Worm (Caenorhabditis elegans) whole organism, L3 larva: ENCODE measurements around the gene rps-2.

Experiments used
- ZK546.5 ChIP-seq: sonication (generic microtip); optimal IDR thresholded peaks from 2 replicates; lab custom pipeline; 2017; ENCODE audit warnings: missing biosample characterization, missing genetic modification characterization
- ama-1 ChIP-seq: fragments of 150-350 bp; optimal IDR thresholded peaks from 2 replicates; lab custom pipeline; 2018
- ceh-28 ChIP-seq: fragments of 150-350 bp; optimal IDR thresholded peaks from 2 replicates; lab custom pipeline; 2014; ENCODE audit warnings: missing biosample characterization, missing genetic modification reagents, missing genetic modification characterization
- ceh-82 ChIP-seq: fragments of 150-350 bp; optimal IDR thresholded peaks from 2 replicates; lab custom pipeline; 2014; ENCODE audit warnings: missing biosample characterization, missing genetic modification characterization
- daf-12 ChIP-seq: fragments of 150-350 bp; optimal IDR thresholded peaks from 2 replicates; lab custom pipeline; 2014; ENCODE audit warnings: missing biosample characterization, missing genetic modification reagents, missing genetic modification characterization
- egl-5 ChIP-seq: fragments of 150-350 bp; optimal IDR thresholded peaks from 2 replicates; lab custom pipeline; 2017; ENCODE audit warnings: missing biosample characterization, missing genetic modification reagents, missing genetic modification characterization, inconsistent platforms
- elt-1 ChIP-seq: fragments of 150-350 bp; optimal IDR thresholded peaks from 2 replicates; lab custom pipeline; 2014; ENCODE audit warnings: missing biosample characterization, missing genetic modification characterization
- elt-2 ChIP-seq: sonication (generic microtip); optimal IDR thresholded peaks from 2 replicates; lab custom pipeline; 2016; ENCODE audit warnings: missing genetic modification reagents, mild to moderate bottlenecking, missing genetic modification characterization, missing compliant biosample characterization
- elt-3 ChIP-seq, 3 experiments: fragments of 150-350 bp in 1 of 3; sonication (generic microtip) in 2 of 3; optimal IDR thresholded peaks; 2 replicates in 2 of 3; 4 replicates in 1 of 3; lab custom pipeline; 2014 to 2017; ENCODE audit warnings: missing biosample characterization in 3 of 3, missing genetic modification characterization in 3 of 3
- hmg-11 ChIP-seq: sonication (generic microtip); optimal IDR thresholded peaks from 2 replicates; lab custom pipeline; 2016; ENCODE audit warnings: missing genetic modification characterization, missing compliant biosample characterization
- jun-1 ChIP-seq: fragments of 150-350 bp; optimal IDR thresholded peaks from 2 replicates; lab custom pipeline; 2014; ENCODE audit warnings: missing biosample characterization, missing genetic modification reagents, missing genetic modification characterization
- lin-15B ChIP-seq: fragments of 150-350 bp; optimal IDR thresholded peaks from 2 replicates; lab custom pipeline; 2014; ENCODE audit warnings: missing biosample characterization, missing genetic modification characterization
- lin-39 ChIP-seq: fragments of 150-350 bp; optimal IDR thresholded peaks from 2 replicates; lab custom pipeline; 2018; ENCODE audit warnings: missing biosample characterization, missing genetic modification reagents, missing genetic modification characterization
- mdl-1 ChIP-seq: fragments of 150-350 bp; optimal IDR thresholded peaks from 2 replicates; lab custom pipeline; 2014; ENCODE audit warnings: missing biosample characterization, missing genetic modification characterization
- nfya-1 ChIP-seq: sonication (generic microtip); optimal IDR thresholded peaks from 2 replicates; lab custom pipeline; 2017; ENCODE audit warnings: missing genetic modification characterization, mild to moderate bottlenecking, missing compliant biosample characterization, antibody characterized with exemption, moderate library complexity; ENCODE audit not compliant: insufficient read depth
- nhr-11 ChIP-seq: fragments of 150-350 bp; optimal IDR thresholded peaks from 2 replicates; lab custom pipeline; 2014; ENCODE audit warnings: missing biosample characterization, missing genetic modification characterization
- nhr-23 ChIP-seq: fragments of 150-350 bp; optimal IDR thresholded peaks from 2 replicates; lab custom pipeline; 2014; ENCODE audit warnings: missing biosample characterization, missing genetic modification reagents, missing genetic modification characterization
- nhr-237 ChIP-seq: fragments of 150-350 bp; optimal IDR thresholded peaks from 2 replicates; lab custom pipeline; 2014; ENCODE audit warnings: missing biosample characterization, missing genetic modification characterization
- nhr-25 ChIP-seq: sonication (generic microtip); optimal IDR thresholded peaks from 2 replicates; lab custom pipeline; 2017; ENCODE audit warnings: missing biosample characterization, missing genetic modification characterization
- nhr-43 ChIP-seq: sonication (generic microtip); optimal IDR thresholded peaks from 2 replicates; lab custom pipeline; 2016; ENCODE audit warnings: mild to moderate bottlenecking, missing genetic modification characterization, missing compliant biosample characterization; ENCODE audit not compliant: poor library complexity, severe bottlenecking
- nhr-67 ChIP-seq: fragments of 150-350 bp; optimal IDR thresholded peaks from 2 replicates; lab custom pipeline; 2014; ENCODE audit warnings: missing biosample characterization, missing genetic modification characterization
- nhr-76 ChIP-seq: fragments of 150-350 bp; sonication (generic microtip); optimal IDR thresholded peaks from 5 replicates; lab custom pipeline; 2014; ENCODE audit warnings: missing biosample characterization, missing genetic modification characterization
- pha-4 ChIP-seq: fragments of 150-350 bp; optimal IDR thresholded peaks from 2 replicates; lab custom pipeline; 2014; ENCODE audit warnings: missing biosample characterization, missing genetic modification reagents, missing genetic modification characterization
- pqm-1 ChIP-seq: fragments of 150-350 bp; optimal IDR thresholded peaks from 2 replicates; lab custom pipeline; 2017; ENCODE audit warnings: missing biosample characterization, missing genetic modification characterization, inconsistent platforms
- sea-2 ChIP-seq: fragments of 150-350 bp; sonication (generic microtip); optimal IDR thresholded peaks from 4 replicates; lab custom pipeline; 2014; ENCODE audit warnings: missing biosample characterization, missing genetic modification reagents, missing genetic modification characterization
- skn-1 ChIP-seq: fragments of 150-350 bp; optimal IDR thresholded peaks from 2 replicates; lab custom pipeline; 2014; ENCODE audit warnings: missing biosample characterization, missing genetic modification characterization
- snpc-4 ChIP-seq: fragments of 150-350 bp; optimal IDR thresholded peaks from 2 replicates; lab custom pipeline; 2014; ENCODE audit warnings: missing biosample characterization, missing genetic modification characterization
- tbx-2 ChIP-seq: sonication (generic microtip); optimal IDR thresholded peaks from 2 replicates; lab custom pipeline; 2016; ENCODE audit warnings: mild to moderate bottlenecking, missing genetic modification characterization, missing compliant biosample characterization
- unc-39 ChIP-seq: sonication (generic microtip); optimal IDR thresholded peaks from 4 replicates; lab custom pipeline; 2017; ENCODE audit warnings: missing biosample characterization, missing genetic modification characterization
- unc-62 ChIP-seq: fragments of 150-350 bp; sonication (generic microtip); optimal IDR thresholded peaks from 4 replicates; lab custom pipeline; 2014; ENCODE audit warnings: missing biosample characterization, missing genetic modification reagents, missing genetic modification characterization
- zag-1 ChIP-seq: fragments of 150-350 bp; optimal IDR thresholded peaks from 2 replicates; lab custom pipeline; 2014; ENCODE audit warnings: missing biosample characterization, missing genetic modification characterization
- ztf-11 ChIP-seq: fragments of 150-350 bp; optimal IDR thresholded peaks from 2 replicates; lab custom pipeline; 2014; ENCODE audit warnings: missing biosample characterization, missing genetic modification characterization

Gene rps-2

DNA sequence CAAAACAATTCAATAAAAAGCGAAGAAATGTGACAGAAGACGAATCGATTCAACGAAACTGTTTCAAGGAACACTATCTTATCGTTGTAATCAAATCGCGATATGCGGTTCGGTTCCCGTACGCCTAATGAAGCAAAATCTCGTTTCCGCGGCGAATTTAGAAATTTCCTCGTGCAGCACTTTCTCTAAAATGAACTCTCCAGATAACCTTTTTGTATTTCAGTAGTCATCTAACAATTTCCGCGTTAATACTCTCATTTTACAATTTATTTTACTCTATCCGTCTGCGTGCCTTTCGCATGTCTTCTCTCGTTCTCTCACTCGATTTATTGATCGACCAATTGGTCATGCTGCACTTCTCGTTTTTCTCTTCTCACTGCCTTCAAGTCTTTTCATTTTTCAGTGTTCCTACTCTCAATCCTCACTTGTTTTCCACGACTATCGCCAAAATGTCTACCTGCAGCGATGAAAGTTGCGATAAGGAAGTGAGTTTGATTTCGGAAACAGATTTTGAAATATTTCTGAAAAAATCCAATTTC lies 15.9 kb downstream of the rps-2 start, which contains the start of the genes npp-27 and ntl-4:
npp-27 (minus strand) TSS at position 51 of the 539 bp plus-strand sequence.
ntl-4 (plus strand) TSS at position 379 of the 539 bp plus-strand sequence.
- peak; percentile 25 for TF ChIP-seq pha-4 (tag; lab: Kevin White, UChicago)
- peak; percentile 58 for TF ChIP-seq ceh-28 (tag; lab: Kevin White, UChicago)
- TF ChIP-seq nfya-1 (tag; lab: Kevin White, UChicago) = peak; percentile 36
- no peak for TF ChIP-seq nhr-237
- TF ChIP-seq ztf-11 (tag; lab: Kevin White, UChicago) = no peak
- no peak for TF ChIP-seq lin-39 (tag; lab: Kevin White, UChicago)
- TF ChIP-seq ama-1 (lab: Kevin White, UChicago) = peak; percentile 83
- TF ChIP-seq egl-5 (tag; lab: Kevin White, UChicago) = peak; percentile 76
- no peak for TF ChIP-seq tbx-2 (tag; lab: Kevin White, UChicago)
- TF ChIP-seq nhr-76 (tag; lab: Kevin White, UChicago) = no peak
- no peak for TF ChIP-seq elt-3 (tag; optimal IDR thresholded peaks at IDR 0.05; lab: Kevin White, UChicago)
- no peak for TF ChIP-seq pqm-1

- TF ChIP-seq elt-2 (tag; lab: Kevin White, UChicago) = peak; percentile 22
- TF ChIP-seq nhr-11 = no peak
- TF ChIP-seq lin-39 (tag; lab: Kevin White, UChicago) = peak; percentile 73
- peak; percentile 1 for TF ChIP-seq lin-15B (tag; lab: Kevin White, UChicago)
- TF ChIP-seq nfya-1 (tag; lab: Kevin White, UChicago) = peak; percentile 35
- peak; percentile 22 for TF ChIP-seq ama-1 (lab: Kevin White, UChicago)
- peak; percentile 28 for TF ChIP-seq hmg-11 (tag; lab: Kevin White, UChicago)
- TF ChIP-seq pha-4 (tag; lab: Kevin White, UChicago) = peak; percentile 35
- no peak for TF ChIP-seq nhr-23
These were observed 16.6 kb downstream of the rps-2 start for ce11 chrIV:7909455-7910141.

DNA sequence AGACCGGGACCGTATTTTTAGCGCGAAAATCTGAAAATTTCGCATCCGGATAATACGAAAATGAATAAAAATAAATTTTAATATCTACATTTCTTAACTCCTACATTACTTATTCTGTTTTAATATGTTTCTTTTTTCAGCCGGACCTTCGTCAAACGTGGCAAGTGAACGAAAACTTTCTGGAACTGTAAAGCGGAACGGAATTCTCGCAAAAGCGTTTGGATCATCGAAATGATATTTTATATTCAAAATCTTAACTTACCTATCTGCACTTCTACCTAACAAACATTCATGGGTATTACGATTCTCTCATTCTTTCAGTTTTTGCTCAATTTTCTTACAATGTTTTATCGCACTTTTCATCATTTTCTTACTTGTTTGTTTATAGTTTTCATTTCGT lies 19.5 kb downstream of the rps-2 start:
- no peak for TF ChIP-seq ama-1 (lab: Kevin White, UChicago)
- TF ChIP-seq ZK546.5 = no peak
- TF ChIP-seq jun-1 = no peak
- no peak for TF ChIP-seq snpc-4
- TF ChIP-seq elt-1 (tag; lab: Kevin White, UChicago) = no peak
- TF ChIP-seq nhr-25 (tag; lab: Kevin White, UChicago) = no peak
- no peak for TF ChIP-seq skn-1 (tag; lab: Kevin White, UChicago)
- no peak for TF ChIP-seq elt-2 (tag; lab: Kevin White, UChicago)
- TF ChIP-seq ceh-82 (tag; lab: Kevin White, UChicago) = no peak
- TF ChIP-seq daf-12 (tag; lab: Kevin White, UChicago) = no peak
- no peak for TF ChIP-seq zag-1 (tag; lab: Kevin White, UChicago)
- no peak for TF ChIP-seq nfya-1 (tag; lab: Kevin White, UChicago)
- TF ChIP-seq ceh-28 (tag; lab: Kevin White, UChicago) = no peak
- TF ChIP-seq nhr-43 (tag; lab: Kevin White, UChicago) = no peak

- TF ChIP-seq tbx-2 (tag; lab: Kevin White, UChicago) = no peak
- TF ChIP-seq elt-1 (tag; lab: Kevin White, UChicago) = no peak
- no peak for TF ChIP-seq ZK546.5
- no peak for TF ChIP-seq ceh-82 (tag; lab: Kevin White, UChicago)
- peak; percentile 56 for TF ChIP-seq hmg-11 (tag; lab: Kevin White, UChicago)
- TF ChIP-seq lin-15B (tag; lab: Kevin White, UChicago) = peak; percentile 34
- peak; percentile 0 for TF ChIP-seq pha-4 (tag; lab: Kevin White, UChicago)
- TF ChIP-seq skn-1 (tag; lab: Kevin White, UChicago) = peak; percentile 4
- no peak for TF ChIP-seq mdl-1 (tag; lab: Kevin White, UChicago)
- TF ChIP-seq ama-1 (lab: Kevin White, UChicago) = no peak
- no peak for TF ChIP-seq nhr-23
- no peak for TF ChIP-seq snpc-4
- no peak for TF ChIP-seq elt-3 (tag; optimal IDR thresholded peaks at IDR 0.05; lab: Kevin White, UChicago)
- no peak for TF ChIP-seq egl-5 (tag; lab: Kevin White, UChicago)
- no peak for TF ChIP-seq daf-12 (tag; lab: Kevin White, UChicago)
- TF ChIP-seq nfya-1 (tag; lab: Kevin White, UChicago) = peak; percentile 68
- no peak for TF ChIP-seq nhr-76 (tag; lab: Kevin White, UChicago)
- TF ChIP-seq unc-62 (GFP tag; lab: Kevin White, UChicago) = no peak
- no peak for TF ChIP-seq zag-1 (tag; lab: Kevin White, UChicago)
- TF ChIP-seq unc-39 (tag; lab: Kevin White, UChicago) = no peak
- peak; percentile 25 for TF ChIP-seq lin-39 (tag; lab: Kevin White, UChicago)
- TF ChIP-seq nhr-67 (tag; lab: Kevin White, UChicago) = no peak
- no peak for TF ChIP-seq sea-2 (GFP tag; lab: Kevin White, UChicago)
These were observed 22.8 kb downstream of the rps-2 start, which contains the start of gene C49H3.6 for ce11 chrIV:7903359-7903758. Gene C49H3.6, plus strand, starts transcription at chrIV:7903738.
